Worm (Caenorhabditis elegans): ENCODE results near the gene epg-7.

- no peak for TF ChIP-seq hmbx-1 (tag; optimal IDR thresholded peaks at IDR 0.05)
- no peak for TF ChIP-seq flt-1 (GFP tag; IDR thresholded peaks at IDR 0.05)
- TF ChIP-seq sea-1 (GFP tag; conservative IDR thresholded peaks at IDR 0.05): no peak
- TF ChIP-seq ets-7 (tag; optimal IDR thresholded peaks at IDR 0.05): no peak
- TF ChIP-seq ama-1 (optimal IDR thresholded peaks at IDR 0.05): no peak
- no peak for TF ChIP-seq pes-1 (GFP tag; IDR thresholded peaks at IDR 0.05)
- no peak for TF ChIP-seq F13C5.2 (tag; optimal IDR thresholded peaks at IDR 0.05)
- TF ChIP-seq hnd-1 (tag; optimal IDR thresholded peaks at IDR 0.05): no peak
- TF ChIP-seq hmg-4 (GFP tag; optimal IDR thresholded peaks at IDR 0.05): no peak
- TF ChIP-seq ceh-13 (GFP tag; optimal IDR thresholded peaks at IDR 0.05): no peak
- no peak for TF ChIP-seq tbx-37 (GFP tag; conservative IDR thresholded peaks at IDR 0.05)
Measured at ce11 chrX:7328065-7328564, 6.4 kb upstream of the epg-7 start.

All from whole organism, early embryonic.